Worm (Caenorhabditis elegans): ENCODE results near the gene F32A11.1.

DNA sequence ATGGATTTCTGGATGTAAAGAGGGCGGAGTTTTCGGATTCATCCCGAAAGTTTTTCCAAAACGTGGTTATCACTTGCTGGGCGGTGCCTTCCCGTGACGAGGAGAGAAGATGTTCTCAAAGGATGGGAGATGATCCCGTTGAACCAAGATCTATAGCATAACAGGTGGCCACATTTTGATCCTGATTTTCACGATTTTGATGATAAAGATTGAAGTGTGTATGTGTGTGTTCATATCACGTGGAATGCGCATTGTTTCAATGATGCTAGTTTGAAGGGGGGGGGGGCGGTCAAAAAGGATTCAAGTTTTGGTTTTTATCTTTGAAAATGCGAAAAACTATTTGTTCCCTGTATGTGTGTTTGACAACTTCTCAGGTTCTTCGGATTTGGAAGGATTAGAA is 11.9 kb upstream of the F32A11.1 start, which contains the start of gene mltn-1:
- no peak for TF ChIP-seq ama-1 (optimal IDR thresholded peaks at IDR 0.05)
- TF ChIP-seq nhr-11 (tag; optimal IDR thresholded peaks at IDR 0.05), result no peak
- no peak for TF ChIP-seq pha-4 (tag; optimal IDR thresholded peaks at IDR 0.05)
